Worm (Caenorhabditis elegans) whole organism, L4 larva: ENCODE data around the gene C31E10.11.
A peak's percentile ranks its signal among the peaks of the same experiment; 100 is the strongest.

Experiments
- D1046.2 ChIP-seq: fragments of 200-800 bp; sonication (Bioruptor generic); IDR thresholded peaks from 2 replicates; pipeline ENCODE4 v1.3.6; 2022; ENCODE audit warnings: missing genetic modification characterization, missing compliant biosample characterization
- F10B5.3 ChIP-seq: sonication (generic microtip); optimal IDR thresholded peaks from 2 replicates; lab custom pipeline; 2016; ENCODE audit warnings: mild to moderate bottlenecking, missing genetic modification characterization, missing compliant biosample characterization
- Y5F2A.4 ChIP-seq: fragments of 200-800 bp; sonication (Bioruptor generic); optimal IDR thresholded peaks from 2 replicates; lab custom pipeline; 2018; ENCODE audit warnings: mild to moderate bottlenecking, missing genetic modification characterization, missing compliant biosample characterization
- Y75B8A.6 ChIP-seq: fragments of 200-800 bp; sonication (Bioruptor generic); IDR thresholded peaks from 2 replicates; pipeline ENCODE4 v1.3.6; 2022; ENCODE audit warnings: missing genetic modification reagents, missing genetic modification characterization, missing compliant biosample characterization
- ZK337.2 ChIP-seq: fragments of 200-800 bp; sonication (Bioruptor generic); IDR thresholded peaks from 2 replicates; pipeline ENCODE4 v1.3.6; 2022; ENCODE audit warnings: missing genetic modification reagents, missing genetic modification characterization, missing compliant biosample characterization
- ZK546.5 ChIP-seq, 2 experiments: sonication (generic microtip); optimal IDR thresholded peaks; 2 replicates each; lab custom pipeline; 2017; ENCODE audit warnings: missing biosample characterization in 2 of 2, missing genetic modification characterization in 2 of 2
- aha-1 ChIP-seq: fragments of 150-350 bp; peaks from one replicate; lab custom pipeline; 2014; ENCODE audit warnings: missing biosample characterization, missing genetic modification characterization
- ama-1 ChIP-seq: fragments of 150-350 bp; optimal IDR thresholded peaks from 2 replicates; lab custom pipeline; 2014; ENCODE audit warnings: inconsistent platforms, mixed read lengths
- arid-1 ChIP-seq: fragments of 200-800 bp; sonication (Bioruptor generic); conservative IDR thresholded peaks from 2 replicates; pipeline ENCODE4 v1.3.6; 2022; ENCODE audit warnings: missing genetic modification reagents, missing genetic modification characterization, missing compliant biosample characterization
- ceh-20 ChIP-seq: fragments of 200-800 bp; sonication (Bioruptor generic); IDR thresholded peaks from 2 replicates; pipeline ENCODE4 v1.3.6; 2022; ENCODE audit warnings: missing genetic modification reagents, missing genetic modification characterization, missing compliant biosample characterization
- ceh-28 ChIP-seq: fragments of 150-350 bp; optimal IDR thresholded peaks from 2 replicates; lab custom pipeline; 2014; ENCODE audit warnings: missing biosample characterization, missing genetic modification reagents, missing genetic modification characterization
- ceh-32 ChIP-seq: sonication (generic microtip); optimal IDR thresholded peaks from 2 replicates; lab custom pipeline; 2016; ENCODE audit warnings: mild to moderate bottlenecking, missing genetic modification characterization, missing compliant biosample characterization; ENCODE audit not compliant: poor library complexity
- ces-1 ChIP-seq: fragments of 150-350 bp; sonication (generic microtip); optimal IDR thresholded peaks from 4 replicates; lab custom pipeline; 2014; ENCODE audit warnings: missing biosample characterization, missing genetic modification reagents, missing genetic modification characterization
- cey-2 ChIP-seq: sonication (generic microtip); optimal IDR thresholded peaks from 3 replicates; lab custom pipeline; 2017; ENCODE audit warnings: missing genetic modification characterization, mild to moderate bottlenecking, missing compliant biosample characterization, antibody characterized with exemption, borderline replicate concordance; ENCODE audit not compliant: insufficient read depth
- daf-16 ChIP-seq, 3 experiments: sonication (generic microtip); optimal IDR thresholded peaks; 2 replicates each; lab custom pipeline; 2016 to 2017; ENCODE audit warnings: missing genetic modification characterization in 3 of 3, missing genetic modification reagents in 3 of 3, mild to moderate bottlenecking in 2 of 3, missing compliant biosample characterization in 2 of 3, missing biosample characterization in 1 of 3, moderate library complexity in 1 of 3
- dmd-6 ChIP-seq: fragments of 200-800 bp; sonication (Bioruptor generic); IDR thresholded peaks from 2 replicates; pipeline ENCODE4 v1.3.6; 2022; ENCODE audit warnings: missing genetic modification reagents, missing genetic modification characterization, missing compliant biosample characterization
- dmd-8 ChIP-seq: fragments of 200-800 bp; sonication (Bioruptor generic); IDR thresholded peaks from 2 replicates; pipeline ENCODE4 v1.3.6; 2022; ENCODE audit warnings: missing genetic modification characterization, missing compliant biosample characterization
- egl-43 ChIP-seq: fragments of 200-800 bp; sonication (Bioruptor generic); IDR thresholded peaks from 2 replicates; pipeline ENCODE4 v1.3.6; 2022; ENCODE audit warnings: missing genetic modification reagents, missing genetic modification characterization, missing compliant biosample characterization
- fkh-10 ChIP-seq: fragments of 150-350 bp; optimal IDR thresholded peaks from 2 replicates; lab custom pipeline; 2014; ENCODE audit warnings: missing biosample characterization, missing genetic modification reagents, missing genetic modification characterization
- hif-1 ChIP-seq, 2 experiments: sonication (generic microtip); optimal IDR thresholded peaks; 2 replicates each; lab custom pipeline; 2016 to 2017; ENCODE audit warnings: missing compliant biosample characterization in 2 of 2, missing genetic modification characterization in 2 of 2, missing genetic modification reagents in 2 of 2, missing genotype in 2 of 2, mild to moderate bottlenecking in 1 of 2
- hmg-1.1 ChIP-seq: fragments of 200-800 bp; sonication (Bioruptor generic); IDR thresholded peaks from 2 replicates; pipeline ENCODE4 v1.3.6; 2022; ENCODE audit warnings: missing genetic modification reagents, missing genetic modification characterization, missing compliant biosample characterization
- jun-1 ChIP-seq: fragments of 150-350 bp; optimal IDR thresholded peaks from 2 replicates; lab custom pipeline; 2014; ENCODE audit warnings: missing biosample characterization, missing genetic modification reagents, missing genetic modification characterization
- lin-1 ChIP-seq: fragments of 200-800 bp; sonication (Bioruptor generic); IDR thresholded peaks from 2 replicates; pipeline ENCODE4 v1.3.6; 2022; ENCODE audit warnings: missing genetic modification reagents, missing genetic modification characterization, missing compliant biosample characterization
- lin-15B ChIP-seq: fragments of 150-350 bp; sonication (generic microtip); optimal IDR thresholded peaks from 3 replicates; lab custom pipeline; 2014; ENCODE audit warnings: missing biosample characterization, missing genetic modification characterization
- lin-29 ChIP-seq: fragments of 200-800 bp; sonication (Bioruptor generic); IDR thresholded peaks from 2 replicates; pipeline ENCODE4 v1.3.6; 2022; ENCODE audit warnings: missing genetic modification reagents, missing genetic modification characterization, missing compliant biosample characterization
- lir-3 ChIP-seq: sonication (generic microtip); optimal IDR thresholded peaks from 2 replicates; lab custom pipeline; 2016; ENCODE audit warnings: mild to moderate bottlenecking, missing genetic modification characterization, missing compliant biosample characterization
- lsy-2 ChIP-seq, 2 experiments: fragments of 150-350 bp in 1 of 2; sonication (generic microtip) in 1 of 2; optimal IDR thresholded peaks; 2 replicates each; lab custom pipeline; 2014 to 2017; ENCODE audit warnings: missing biosample characterization in 2 of 2, missing genetic modification characterization in 2 of 2
- madf-9 ChIP-seq: fragments of 200-800 bp; sonication (Bioruptor generic); conservative IDR thresholded peaks from 2 replicates; pipeline ENCODE4 v1.3.6; 2022; ENCODE audit warnings: missing genetic modification reagents, missing genetic modification characterization, missing compliant biosample characterization
- mdt-29 ChIP-seq: fragments of 200-800 bp; sonication (Bioruptor generic); IDR thresholded peaks from 2 replicates; pipeline ENCODE4 v1.3.6; 2022; ENCODE audit warnings: missing genetic modification reagents, missing genetic modification characterization, missing compliant biosample characterization
- mep-1 ChIP-seq: fragments of 150-350 bp; sonication (generic microtip); optimal IDR thresholded peaks from 3 replicates; lab custom pipeline; 2014; ENCODE audit warnings: missing biosample characterization, missing genetic modification characterization
- mes-2 ChIP-seq: sonication (generic microtip); optimal IDR thresholded peaks from 2 replicates; lab custom pipeline; 2016; ENCODE audit warnings: missing genotype, mild to moderate bottlenecking, missing genetic modification characterization, missing compliant biosample characterization; ENCODE audit not compliant: poor library complexity, severe bottlenecking
- mxl-2 ChIP-seq: fragments of 200-800 bp; sonication (Bioruptor generic); conservative IDR thresholded peaks from 2 replicates; pipeline ENCODE4 v1.3.6; 2022; ENCODE audit warnings: missing genetic modification reagents, missing genetic modification characterization, missing compliant biosample characterization
- nhr-10 ChIP-seq: fragments of 150-350 bp; optimal IDR thresholded peaks from 2 replicates; lab custom pipeline; 2014; ENCODE audit warnings: missing biosample characterization, missing genetic modification characterization
- nhr-111 ChIP-seq: fragments of 200-800 bp; sonication (Bioruptor generic); optimal IDR thresholded peaks from 2 replicates; lab custom pipeline; 2018; ENCODE audit warnings: mild to moderate bottlenecking, missing genetic modification characterization, missing compliant biosample characterization
- nhr-28 ChIP-seq: fragments of 150-350 bp; optimal IDR thresholded peaks from 2 replicates; lab custom pipeline; 2014; ENCODE audit warnings: missing biosample characterization, missing genetic modification characterization
- nhr-41 ChIP-seq: fragments of 200-800 bp; sonication (Bioruptor generic); IDR thresholded peaks from 2 replicates; pipeline ENCODE4 v1.3.6; 2022; ENCODE audit warnings: missing genetic modification reagents, missing genetic modification characterization, missing compliant biosample characterization
- nhr-42 ChIP-seq: fragments of 200-800 bp; sonication (Bioruptor generic); IDR thresholded peaks from 2 replicates; pipeline ENCODE4 v1.3.6; 2022; ENCODE audit warnings: missing genetic modification characterization, missing compliant biosample characterization
- nhr-6 ChIP-seq: fragments of 150-350 bp; optimal IDR thresholded peaks from 2 replicates; lab custom pipeline; 2014; ENCODE audit warnings: missing biosample characterization, missing genetic modification characterization
- pqm-1 ChIP-seq: sonication (generic microtip); optimal IDR thresholded peaks from 2 replicates; lab custom pipeline; 2017; ENCODE audit warnings: missing biosample characterization, missing genetic modification characterization
- rbr-2 ChIP-seq: sonication (generic microtip); optimal IDR thresholded peaks from 2 replicates; lab custom pipeline; 2016; ENCODE audit warnings: missing genotype, missing genetic modification characterization, missing compliant biosample characterization
- saeg-2 ChIP-seq: fragments of 200-800 bp; sonication (Bioruptor generic); IDR thresholded peaks from 2 replicates; pipeline ENCODE4 v1.3.6; 2022; ENCODE audit warnings: missing genetic modification reagents, missing genetic modification characterization, missing compliant biosample characterization
- sdz-12 ChIP-seq: fragments of 200-800 bp; sonication (Bioruptor generic); optimal IDR thresholded peaks from 2 replicates; lab custom pipeline; 2018; ENCODE audit warnings: mild to moderate bottlenecking, missing genetic modification characterization, missing compliant biosample characterization
- set-16 ChIP-seq: fragments of 200-800 bp; sonication (Bioruptor generic); IDR thresholded peaks from 2 replicates; pipeline ENCODE4 v1.3.6; 2022; ENCODE audit warnings: missing genetic modification reagents, missing genetic modification characterization, missing compliant biosample characterization
- skn-1 ChIP-seq: fragments of 150-350 bp; optimal IDR thresholded peaks from 2 replicates; lab custom pipeline; 2014; ENCODE audit warnings: missing biosample characterization, missing genetic modification characterization
- tag-97 ChIP-seq: fragments of 200-800 bp; sonication (Bioruptor generic); IDR thresholded peaks from 2 replicates; pipeline ENCODE4 v1.3.6; 2022; ENCODE audit warnings: missing genetic modification characterization, missing compliant biosample characterization
- unc-130 ChIP-seq: sonication (generic microtip); optimal IDR thresholded peaks from 2 replicates; lab custom pipeline; 2016; ENCODE audit warnings: missing genetic modification reagents, missing genetic modification characterization, missing compliant biosample characterization
- unc-39 ChIP-seq: sonication (generic microtip); optimal IDR thresholded peaks from 2 replicates; lab custom pipeline; 2017; ENCODE audit warnings: missing biosample characterization, missing genetic modification characterization
- unc-62 ChIP-seq, 3 experiments: fragments of 150-350 bp in 1 of 3; sonication (generic microtip); optimal IDR thresholded peaks in 2 of 3; peaks in 1 of 3; 1 replicate in 1 of 3; 2 replicates in 2 of 3; lab custom pipeline; 2014 to 2017; ENCODE audit warnings: missing biosample characterization in 3 of 3, missing genetic modification characterization in 3 of 3, missing genetic modification reagents in 3 of 3, missing genotype in 1 of 3

The C31E10.11 gene

DNA sequence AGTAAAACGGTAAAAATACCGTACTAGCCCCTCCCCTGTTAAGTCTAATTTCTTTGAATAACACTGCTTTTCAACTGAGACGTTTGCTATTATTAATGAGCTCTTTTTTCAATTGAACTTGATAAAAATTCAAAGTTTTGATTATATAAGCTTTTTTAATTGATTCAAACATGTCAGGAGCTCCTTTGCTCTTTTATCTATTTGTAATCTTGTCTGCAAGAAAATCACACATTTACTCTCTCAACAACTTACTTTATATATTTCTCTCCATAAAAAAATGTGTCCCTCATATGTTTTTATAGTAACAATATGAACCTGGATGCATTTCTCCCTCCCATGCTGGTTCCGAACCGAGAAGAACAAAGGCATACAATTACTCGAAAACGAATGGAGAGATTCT lies 29.7 kb upstream of the C31E10.11 start, which contains the start of gene C04C11.1:
TSS of gene C04C11.1 (plus strand) at position 301 of the 400 bp plus-strand sequence.
- TF ChIP-seq unc-130 (GFP tag; lab: Kevin White, UChicago) (no peak), F10B5.3 (no peak), tag-97 (GFP tag; lab: Robert Waterston, UW) (no peak), fkh-10 (GFP tag; lab: Kevin White, UChicago) (no peak), D1046.2 (GFP tag; lab: Robert Waterston, UW) (no peak), aha-1 (no peak), nhr-6 (tag; lab: Kevin White, UChicago) (no peak)
- TF ChIP-seq, all 104 proteins: peak for 0

DNA sequence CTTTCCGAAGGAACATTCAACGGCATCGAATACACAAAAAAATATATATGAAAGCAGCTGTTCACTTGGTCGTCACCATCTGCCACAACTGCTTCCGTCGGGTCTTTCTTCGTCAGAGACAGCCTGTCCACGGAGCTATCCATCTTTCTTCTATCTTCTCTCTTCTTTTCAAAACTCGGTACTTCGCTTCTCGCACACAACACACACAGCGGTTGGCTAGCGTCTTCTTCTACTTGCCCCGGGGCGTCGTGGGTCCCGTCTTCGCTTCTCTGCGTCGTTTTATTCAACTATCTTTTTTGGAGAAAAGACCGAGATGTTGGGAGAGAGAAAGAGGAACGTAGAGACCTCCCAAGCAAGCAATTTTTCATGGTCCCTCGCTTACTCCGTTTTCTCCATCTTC lies 26.1 kb upstream of the C31E10.11 start:
- TF ChIP-seq mxl-2 (GFP tag; lab: Robert Waterston, UW) = no peak
- no peak for TF ChIP-seq Y5F2A.4 (GFP tag; lab: Kevin White, UChicago)
- TF ChIP-seq lin-1 (GFP tag; lab: Robert Waterston, UW) = no peak
- TF ChIP-seq lsy-2 (tag; optimal IDR thresholded peaks at IDR 0.05; lab: Kevin White, UChicago) = peak in 1 of 2 experiments; percentile 55
- no peak for TF ChIP-seq dmd-8 (GFP tag; lab: Robert Waterston, UW)
- TF ChIP-seq mep-1 = peak; percentile 76
- no peak for TF ChIP-seq lin-15B (tag; lab: Kevin White, UChicago)
- TF ChIP-seq arid-1 (GFP tag; lab: Robert Waterston, UW) = no peak
- peak; percentile 38; the same call in 1 of the 2 replicates for TF ChIP-seq set-16 (GFP tag; lab: Robert Waterston, UW)
- no peak for TF ChIP-seq Y75B8A.6
- no peak for TF ChIP-seq nhr-41
- 0 out of 2 replicates have a peak, but pooled peaks have one; percentile 58 for TF ChIP-seq ceh-20
- TF ChIP-seq unc-39 (tag; lab: Kevin White, UChicago) = no peak
- TF ChIP-seq ZK546.5 (tag; optimal IDR thresholded peaks at IDR 0.05; lab: Kevin White, UChicago) = no peak
- TF ChIP-seq lir-3 (tag; lab: Kevin White, UChicago) = no peak
- no peak for TF ChIP-seq egl-43 (GFP tag; lab: Robert Waterston, UW)
- TF ChIP-seq nhr-42 (GFP tag; lab: Robert Waterston, UW) = no peak
- TF ChIP-seq ces-1 (GFP tag; lab: Kevin White, UChicago) = no peak
- TF ChIP-seq mdt-29 (GFP tag; lab: Robert Waterston, UW) = no peak
- TF ChIP-seq mes-2 (tag; lab: Kevin White, UChicago) = peak; percentile 37
- TF ChIP-seq saeg-2 = no peak
- no peak for TF ChIP-seq sdz-12
- TF ChIP-seq nhr-111 (GFP tag; lab: Kevin White, UChicago) = no peak
- no peak for TF ChIP-seq unc-130 (GFP tag; lab: Kevin White, UChicago)
- no peak for TF ChIP-seq nhr-28 (tag; lab: Kevin White, UChicago)
- no peak for TF ChIP-seq madf-9 (GFP tag; lab: Robert Waterston, UW)
- peak in 1 of 2 experiments; percentile 99 for TF ChIP-seq unc-62 (GFP tag; optimal IDR thresholded peaks at IDR 0.05 in 1 of 2; lab: Kevin White, UChicago)
- TF ChIP-seq unc-62 (tag; optimal IDR thresholded peaks at IDR 0.05; lab: Kevin White, UChicago) = no peak
- no peak for TF ChIP-seq cey-2 (tag; lab: Kevin White, UChicago)
- no peak for TF ChIP-seq ZK337.2 (GFP tag; lab: Robert Waterston, UW)
- TF ChIP-seq hif-1 (tag; optimal IDR thresholded peaks at IDR 0.05; lab: Kevin White, UChicago) = no peak
- TF ChIP-seq rbr-2 = peak; percentile 65
- peak in 1 of 2 experiments; percentile 53 for TF ChIP-seq daf-16 (GFP tag; optimal IDR thresholded peaks at IDR 0.05; lab: Kevin White, UChicago)
- no peak for TF ChIP-seq daf-16 (tag; optimal IDR thresholded peaks at IDR 0.05; lab: Kevin White, UChicago)
- TF ChIP-seq dmd-6 = 0 out of 2 replicates have a peak, but pooled peaks have one; percentile 16
- no peak for TF ChIP-seq ceh-28 (tag; lab: Kevin White, UChicago)
- TF ChIP-seq pqm-1 (tag; lab: Kevin White, UChicago) = no peak
- no peak for TF ChIP-seq ama-1 (lab: Kevin White, UChicago)
- no peak for TF ChIP-seq skn-1 (tag; lab: Kevin White, UChicago)
- TF ChIP-seq ceh-32 (tag; lab: Kevin White, UChicago) = no peak
- peak; percentile 83 for TF ChIP-seq hmg-1.1 (GFP tag; lab: Robert Waterston, UW)
- no peak for TF ChIP-seq tag-97 (GFP tag; lab: Robert Waterston, UW)
- TF ChIP-seq nhr-10 (tag; lab: Kevin White, UChicago) = no peak
- no peak for TF ChIP-seq jun-1 (tag; lab: Kevin White, UChicago)
- no peak for TF ChIP-seq lin-29 (GFP tag; lab: Robert Waterston, UW)
